Worm (Caenorhabditis elegans): ENCODE data around the gene memi-1.

Gene memi-1

DNA sequence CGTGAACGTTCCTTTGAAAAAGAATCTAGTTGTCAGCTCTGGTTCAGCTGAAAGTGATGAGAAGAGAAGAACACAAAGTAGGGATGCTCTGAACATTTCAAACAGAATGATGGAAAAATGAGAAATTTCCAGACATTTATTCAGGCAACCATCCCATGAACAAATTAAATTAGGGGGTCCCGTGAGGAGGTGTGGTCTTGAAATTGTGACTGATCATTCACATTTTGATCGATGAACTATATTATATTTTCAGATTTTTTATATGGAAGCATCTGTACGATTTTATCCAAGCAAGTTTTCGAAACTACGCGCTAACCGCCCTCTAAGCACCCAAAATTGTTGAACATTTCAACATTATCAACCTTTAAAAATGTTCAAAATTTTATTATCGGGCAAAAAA is 15.8 kb upstream of the memi-1 start, which contains the start of gene R11E3.19:
Gene R11E3.19 (minus strand): TSS at position 101 of the 400 bp plus-strand sequence.
- TF ChIP-seq lin-38 (GFP tag; IDR thresholded peaks at IDR 0.05) = no peak
- no peak for TF ChIP-seq mxl-3 (GFP tag; optimal IDR thresholded peaks at IDR 0.05)
- TF ChIP-seq daf-8 (GFP tag; IDR thresholded peaks at IDR 0.05) = no peak
- TF ChIP-seq mes-2 (tag; optimal IDR thresholded peaks at IDR 0.05; ENCODE audit: poor library complexity, severe bottlenecking) = no peak
- TF ChIP-seq php-3 (GFP tag; IDR thresholded peaks at IDR 0.05) = no peak
- TF ChIP-seq nhr-10 (tag; optimal IDR thresholded peaks at IDR 0.05) = no peak
- TF ChIP-seq nhr-48 (tag; optimal IDR thresholded peaks at IDR 0.05) = no peak
- TF ChIP-seq nhr-25 (tag; optimal IDR thresholded peaks at IDR 0.05; ENCODE audit: borderline replicate concordance, insufficient read depth) = no peak
- TF ChIP-seq lin-39 (tag; optimal IDR thresholded peaks at IDR 0.05) = no peak
- no peak for TF ChIP-seq nhr-28 (tag; optimal IDR thresholded peaks at IDR 0.05)
- TF ChIP-seq mxl-2 (GFP tag; conservative IDR thresholded peaks at IDR 0.05) = no peak
- TF ChIP-seq ceh-82 (tag; optimal IDR thresholded peaks at IDR 0.05) = no peak
- TF ChIP-seq Y105C5A.15 (GFP tag; IDR thresholded peaks at IDR 0.05) = no peak

DNA sequence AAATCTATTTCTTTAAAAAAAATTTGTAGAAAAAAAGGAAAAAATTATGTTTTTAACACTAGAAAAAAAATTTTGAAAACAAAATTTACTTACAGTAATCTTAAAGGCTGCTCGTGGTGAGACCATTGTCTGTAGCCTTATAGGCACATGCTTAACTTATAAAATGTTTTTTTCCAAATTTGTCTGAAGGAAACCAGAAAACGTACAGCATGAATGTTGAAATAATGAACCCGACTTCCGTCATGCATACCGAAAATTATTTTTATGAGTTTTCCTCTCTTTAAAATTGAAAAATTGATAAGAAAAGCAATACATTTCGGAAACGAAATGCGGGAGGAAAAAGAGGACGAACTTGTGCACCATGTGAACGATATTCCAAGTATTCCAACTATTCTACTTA is 11.6 kb upstream of the memi-1 start, which contains the start of gene R11E3.2:
Gene R11E3.2 (plus strand): TSS at position 301 of the 400 bp plus-strand sequence.
- TF ChIP-seq pqm-1 (tag; optimal IDR thresholded peaks at IDR 0.05) (peak; percentile 28), pha-4 (GFP tag; IDR thresholded peaks at IDR 0.05) (no peak), pha-4 (tag; optimal IDR thresholded peaks at IDR 0.05) (no peak)

DNA sequence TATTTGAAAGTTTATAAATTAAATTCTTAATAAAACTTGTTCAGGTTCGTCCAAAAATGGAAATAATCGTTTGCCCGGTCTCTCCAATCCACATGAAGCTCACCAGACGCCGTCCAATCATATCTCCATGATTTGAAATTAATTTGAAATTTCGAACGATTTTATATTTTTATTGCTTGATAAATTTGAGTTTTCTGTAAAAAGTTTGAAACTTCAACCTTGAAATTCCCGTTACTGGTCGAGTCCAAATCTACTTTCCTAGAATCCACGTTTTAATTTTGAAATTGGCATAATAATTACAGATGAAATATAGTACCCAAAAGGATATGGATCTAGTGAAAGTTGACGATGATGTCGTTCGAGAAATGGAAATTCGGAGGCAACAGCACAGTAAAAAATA is 4.2 kb upstream of the memi-1 start, which contains the start of gene npp-26:
Gene npp-26 (plus strand): TSS at position 301 of the 400 bp plus-strand sequence.
- TF ChIP-seq hmg-1.1 (GFP tag; IDR thresholded peaks at IDR 0.05) (no peak), zip-11 (GFP tag; IDR thresholded peaks at IDR 0.05) (no peak), unc-62 (GFP tag; optimal IDR thresholded peaks at IDR 0.05 in 1 of 2) (peak in 1 of 2 experiments; percentile 14), unc-62 (tag; optimal IDR thresholded peaks at IDR 0.05) (no peak), lir-3 (tag; optimal IDR thresholded peaks at IDR 0.05) (no peak), F10B5.3 (tag; optimal IDR thresholded peaks at IDR 0.05) (no peak)

DNA sequence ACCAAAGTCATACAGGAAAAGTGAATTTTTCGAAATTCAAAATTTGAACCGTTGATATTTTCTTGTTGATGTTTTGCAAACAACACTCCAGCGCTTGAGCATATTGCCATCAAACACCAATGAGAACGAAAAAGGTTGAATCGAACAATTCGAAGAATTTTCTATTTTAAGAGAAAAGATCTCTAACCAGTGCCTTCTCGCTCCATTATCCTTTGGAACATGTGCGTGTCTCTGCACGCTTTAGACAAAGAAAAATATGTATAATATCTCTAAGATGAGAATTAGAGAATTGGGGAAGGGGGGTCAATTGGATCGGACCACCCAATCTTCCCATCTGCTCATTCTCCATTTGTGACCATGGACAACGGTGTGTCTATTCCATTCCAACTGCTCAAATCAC is 3.6 kb upstream of the memi-1 start, which contains the start of gene Y17G9B.2:
Gene Y17G9B.2 (plus strand): TSS at position 301 of the 400 bp plus-strand sequence.
- TF ChIP-seq pha-4 (GFP tag; IDR thresholded peaks at IDR 0.05) = no peak
- TF ChIP-seq pha-4 (tag; optimal IDR thresholded peaks at IDR 0.05) = no peak
- TF ChIP-seq skn-1 (tag; optimal IDR thresholded peaks at IDR 0.05) = no peak
- TF ChIP-seq attf-4 (tag; optimal IDR thresholded peaks at IDR 0.05) = no peak

DNA sequence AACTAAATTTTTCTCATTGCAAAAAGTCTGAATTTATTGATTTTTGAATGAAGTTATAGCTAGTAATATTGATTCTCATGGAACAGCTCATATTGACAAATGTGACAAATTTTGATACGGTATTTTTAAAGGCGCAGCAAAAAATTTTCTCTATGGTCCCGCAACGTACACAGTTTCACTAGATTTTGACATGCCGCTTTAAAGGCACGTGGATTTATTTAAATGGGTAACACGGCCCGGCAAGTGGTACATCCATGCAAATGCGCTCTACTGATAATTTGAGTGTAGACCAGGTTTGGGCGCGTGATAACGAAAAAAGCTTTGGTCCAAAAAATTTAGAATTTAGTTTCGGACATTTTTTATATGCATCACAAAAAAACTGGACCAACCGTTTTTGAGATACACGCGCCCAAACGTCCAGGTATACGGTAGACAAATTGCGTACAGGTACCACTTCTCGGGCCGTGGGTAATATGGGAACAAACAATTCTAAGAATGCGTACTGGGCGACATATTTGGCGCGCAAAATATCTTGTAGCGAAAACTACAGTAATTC is 2.8 kb upstream of the memi-1 start:
- peak; percentile 83 for TF ChIP-seq lin-38 (GFP tag; IDR thresholded peaks at IDR 0.05)
- 0 out of 2 replicates have a peak, but pooled peaks have one; percentile 34 for TF ChIP-seq snpc-1.2 (GFP tag; IDR thresholded peaks at IDR 0.05)

DNA sequence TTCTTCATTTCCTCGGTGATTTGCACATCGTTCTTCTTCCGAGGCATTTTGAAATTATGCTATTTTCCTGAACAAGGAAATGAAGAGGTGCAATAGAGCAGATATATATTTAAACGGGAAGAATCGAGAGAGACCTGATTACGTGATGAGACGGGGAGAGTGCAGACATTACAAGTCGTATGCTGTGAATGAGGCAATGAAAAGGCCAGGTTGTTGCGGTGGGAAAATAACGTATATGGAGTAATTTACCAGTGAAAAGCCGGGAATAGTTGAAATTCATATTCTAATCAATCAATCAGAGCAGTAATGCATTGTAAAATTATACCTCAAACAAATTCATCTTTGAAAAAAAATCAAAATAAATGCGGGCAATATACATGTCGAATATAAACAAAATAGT is 1.6 kb downstream of the memi-1 start, which contains the start of gene Y17G9B.8:
Gene Y17G9B.8 (minus strand): TSS at position 182 of the 400 bp plus-strand sequence.
- TF ChIP-seq unc-62 (GFP tag; optimal IDR thresholded peaks at IDR 0.05 in 1 of 2) (peak in 1 of 2 experiments; percentile 73), unc-62 (tag; optimal IDR thresholded peaks at IDR 0.05) (no peak), F10B5.3 (tag; optimal IDR thresholded peaks at IDR 0.05) (no peak), F49E8.2 (tag; optimal IDR thresholded peaks at IDR 0.05; ENCODE audit: borderline replicate concordance) (peak; percentile 27), mes-2 (tag; optimal IDR thresholded peaks at IDR 0.05; ENCODE audit: poor library complexity, severe bottlenecking) (peak; percentile 19), lin-38 (GFP tag; IDR thresholded peaks at IDR 0.05) (peak; percentile 45), lsy-2 (tag; optimal IDR thresholded peaks at IDR 0.05) (peak in 1 of 2 experiments; percentile 5), snpc-1.2 (GFP tag; IDR thresholded peaks at IDR 0.05) (peak; percentile 63), nhr-76 (tag; optimal IDR thresholded peaks at IDR 0.05) (no peak)
